Fruit fly (Drosophila melanogaster) whole organism, embryonic: ENCODE data around the gene r-cup.

Experiments used
- CG10147 ChIP-seq: fragments of 200-800 bp; sonication (Bioruptor generic); optimal IDR thresholded peaks from 2 replicates; lab custom pipeline; 2019; ENCODE audit warnings: missing biosample characterization, mild to moderate bottlenecking, missing genetic modification characterization, moderate library complexity
- CG10565 ChIP-seq: fragments of 200-800 bp; sonication (Bioruptor generic); optimal IDR thresholded peaks from 3 replicates; lab custom pipeline; 2016; ENCODE audit warnings: missing biosample characterization, mild to moderate bottlenecking, missing genetic modification characterization
- CG12769 ChIP-seq: fragments of 200-800 bp; sonication (Bioruptor generic); optimal IDR thresholded peaks from 2 replicates; lab custom pipeline; 2019; ENCODE audit warnings: missing biosample characterization, mild to moderate bottlenecking, missing genetic modification characterization, moderate library complexity
- CG13287 ChIP-seq: fragments of 200-800 bp; sonication (Bioruptor generic); IDR thresholded peaks from 2 replicates; pipeline ENCODE4 v1.3.6; 2022; ENCODE audit warnings: missing biosample characterization, missing genetic modification characterization; ENCODE audit not compliant: partially characterized antibody
- CG13894 ChIP-seq: fragments of 200-800 bp; sonication (Bioruptor generic); optimal IDR thresholded peaks from 3 replicates; lab custom pipeline; 2018; ENCODE audit warnings: missing biosample characterization, mild to moderate bottlenecking, missing genetic modification characterization, moderate library complexity
- CG14014 ChIP-seq: fragments of 200-800 bp; sonication (Bioruptor generic); IDR thresholded peaks from 2 replicates; pipeline ENCODE4 v1.3.6; 2022; ENCODE audit warnings: missing biosample characterization, missing genetic modification characterization
- CG14050 ChIP-seq: fragments of 200-800 bp; sonication (Bioruptor generic); IDR thresholded peaks from 3 replicates; pipeline ENCODE4 v1.3.6; 2022; ENCODE audit warnings: missing biosample characterization, missing genetic modification characterization
- CG15514 ChIP-seq: fragments of 200-800 bp; sonication (Bioruptor generic); optimal IDR thresholded peaks from 3 replicates; lab custom pipeline; 2017; ENCODE audit warnings: missing biosample characterization, missing genetic modification characterization, mild to moderate bottlenecking, moderate library complexity, missing genetic modification reagents
- CG17328 ChIP-seq: fragments of 200-800 bp; sonication (Bioruptor generic); IDR thresholded peaks from 2 replicates; pipeline ENCODE4 v1.3.6; 2022; ENCODE audit warnings: missing biosample characterization, missing genetic modification characterization
- CG17802 ChIP-seq: fragments of 200-800 bp; sonication (Bioruptor generic); optimal IDR thresholded peaks from 2 replicates; lab custom pipeline; 2018; ENCODE audit warnings: missing biosample characterization, mild to moderate bottlenecking, missing genetic modification characterization, moderate library complexity
- CG18599 ChIP-seq: fragments of 200-800 bp; sonication (Bioruptor generic); optimal IDR thresholded peaks from 3 replicates; lab custom pipeline; 2017; ENCODE audit warnings: missing biosample characterization, missing genetic modification characterization, mild to moderate bottlenecking, moderate library complexity, missing genetic modification reagents
- CG2199 ChIP-seq: fragments of 200-800 bp; sonication (Bioruptor generic); IDR thresholded peaks from 3 replicates; pipeline ENCODE4 v1.3.6; 2022; ENCODE audit warnings: missing biosample characterization, missing genetic modification characterization
- CG2202 ChIP-seq: fragments of 200-800 bp; sonication (Bioruptor generic); optimal IDR thresholded peaks from 2 replicates; lab custom pipeline; 2018; ENCODE audit warnings: missing biosample characterization, mild to moderate bottlenecking, missing genetic modification characterization
- CG30020 ChIP-seq: fragments of 200-800 bp; optimal IDR thresholded peaks from 2 replicates; lab custom pipeline; 2019; ENCODE audit warnings: missing biosample characterization, mild to moderate bottlenecking, missing genetic modification characterization, moderate library complexity
- CG31388 ChIP-seq: fragments of 200-800 bp; sonication (Bioruptor generic); optimal IDR thresholded peaks from 2 replicates; lab custom pipeline; 2016; ENCODE audit warnings: missing biosample characterization, missing genetic modification characterization
- CG3281 ChIP-seq: fragments of 200-800 bp; sonication (Bioruptor generic); optimal IDR thresholded peaks from 3 replicates; lab custom pipeline; 2017; ENCODE audit warnings: missing biosample characterization, mild to moderate bottlenecking, missing genetic modification characterization
- CG3726 ChIP-seq: fragments of 200-800 bp; sonication (Bioruptor generic); IDR thresholded peaks from 3 replicates; pipeline ENCODE4, ENCODE4 v1.3.6; 2022; ENCODE audit warnings: missing biosample characterization, missing genetic modification characterization
- CG3838 ChIP-seq: fragments of 200-800 bp; sonication (Bioruptor generic); optimal IDR thresholded peaks from 3 replicates; lab custom pipeline; 2016; ENCODE audit warnings: missing biosample characterization, missing genetic modification characterization
- CG6175 ChIP-seq: fragments of 200-800 bp; sonication (Bioruptor generic); IDR thresholded peaks from 3 replicates; pipeline ENCODE4 v1.3.6; 2022; ENCODE audit warnings: missing biosample characterization, missing genetic modification characterization
- CG7839 ChIP-seq: fragments of 200-800 bp; sonication (Bioruptor generic); optimal IDR thresholded peaks from 3 replicates; lab custom pipeline; 2018; ENCODE audit warnings: missing biosample characterization, mild to moderate bottlenecking, missing genetic modification characterization, moderate library complexity
- CG7963 ChIP-seq: fragments of 200-800 bp; sonication (Bioruptor generic); IDR thresholded peaks from 3 replicates; pipeline ENCODE4 v1.3.6; 2022; ENCODE audit warnings: missing biosample characterization, missing genetic modification characterization; ENCODE audit not compliant: partially characterized antibody
- CG8478 ChIP-seq: fragments of >200 bp; optimal IDR thresholded peaks from 2 replicates; lab custom pipeline; 2018
- CG8924 ChIP-seq: fragments of 200-800 bp; optimal IDR thresholded peaks from 3 replicates; lab custom pipeline; 2019; ENCODE audit warnings: missing biosample characterization, mild to moderate bottlenecking, missing genetic modification characterization, moderate library complexity
- Camta ChIP-seq: fragments of 200-800 bp; sonication (Bioruptor generic); optimal IDR thresholded peaks from 2 replicates; lab custom pipeline; 2016; ENCODE audit warnings: missing biosample characterization, missing genetic modification characterization
- Chrac-16 ChIP-seq: fragments of 200-800 bp; sonication (Bioruptor generic); optimal IDR thresholded peaks from 3 replicates; lab custom pipeline; 2016; ENCODE audit warnings: missing biosample characterization, missing genetic modification characterization
- Dbx ChIP-seq: fragments of 200-800 bp; sonication (Bioruptor generic); IDR thresholded peaks from 3 replicates; pipeline ENCODE4 v1.3.6; 2022; ENCODE audit warnings: missing biosample characterization, missing genetic modification characterization
- Eip74EF ChIP-seq, 2 experiments: fragments of 200-800 bp in 1 of 2; fragments of >200 bp in 1 of 2; sonication (Bioruptor generic) in 1 of 2; optimal IDR thresholded peaks; 2 replicates each; lab custom pipeline; 2017 to 2019; ENCODE audit warnings: missing biosample characterization in 2 of 2, missing genetic modification characterization in 2 of 2, mild to moderate bottlenecking in 1 of 2, moderate library complexity in 1 of 2
- H15 ChIP-seq: fragments of 200-800 bp; sonication (Bioruptor generic); IDR thresholded peaks from 3 replicates; pipeline ENCODE4 v1.3.6; 2022; ENCODE audit warnings: missing biosample characterization, missing genetic modification characterization
- Hr39 ChIP-seq: fragments of >200 bp; optimal IDR thresholded peaks from 2 replicates; lab custom pipeline; 2017
- Hsf ChIP-seq: fragments of 200-800 bp; sonication (Bioruptor generic); optimal IDR thresholded peaks from 3 replicates; lab custom pipeline; 2016; ENCODE audit warnings: missing biosample characterization, missing genetic modification characterization
- Med ChIP-seq: fragments of 200-800 bp; sonication (Bioruptor generic); peaks from one replicate; lab custom pipeline; 2016; ENCODE audit warnings: missing biosample characterization, missing genetic modification characterization, mild to moderate bottlenecking, inconsistent platforms, moderate library complexity
- Nf-YC ChIP-seq: fragments of 200-800 bp; optimal IDR thresholded peaks from 3 replicates; lab custom pipeline; 2019; ENCODE audit warnings: missing biosample characterization, mild to moderate bottlenecking, missing genetic modification characterization, moderate library complexity
- Pdp1 ChIP-seq, 2 experiments: fragments of 200-800 bp; sonication (Bioruptor generic); optimal IDR thresholded peaks; 3 replicates each; lab custom pipeline; 2016; ENCODE audit warnings: missing biosample characterization in 2 of 2, missing genetic modification characterization in 2 of 2, mild to moderate bottlenecking in 1 of 2, moderate library complexity in 1 of 2
- Xbp1 ChIP-seq: fragments of 200-800 bp; sonication (Bioruptor generic); optimal IDR thresholded peaks from 3 replicates; lab custom pipeline; 2016; ENCODE audit warnings: missing biosample characterization, mild to moderate bottlenecking, missing genetic modification characterization
- chif ChIP-seq, 2 experiments: fragments of 200-800 bp; sonication (Bioruptor generic); optimal IDR thresholded peaks; 3 replicates each; lab custom pipeline; 2016; ENCODE audit warnings: missing biosample characterization in 2 of 2, missing genetic modification characterization in 2 of 2
- chinmo ChIP-seq: fragments of 200-800 bp; sonication (Bioruptor generic); IDR thresholded peaks from 4 replicates; pipeline ENCODE4 v1.3.6; 2022; ENCODE audit warnings: missing biosample characterization, missing genetic modification characterization; ENCODE audit not compliant: partially characterized antibody
- crc ChIP-seq: fragments of 200-800 bp; sonication (Bioruptor generic); optimal IDR thresholded peaks from 2 replicates; lab custom pipeline; 2016; ENCODE audit warnings: missing biosample characterization, missing genetic modification characterization
- danr ChIP-seq: fragments of 200-800 bp; sonication (Bioruptor generic); IDR thresholded peaks from 2 replicates; pipeline ENCODE4 v1.3.6; 2022; ENCODE audit warnings: missing biosample characterization, missing genetic modification characterization
- eyg ChIP-seq: fragments of 200-800 bp; sonication (Bioruptor generic); optimal IDR thresholded peaks from 3 replicates; lab custom pipeline; 2016; ENCODE audit warnings: missing biosample characterization, missing genetic modification characterization
- gfzf ChIP-seq: fragments of 200-800 bp; sonication (Bioruptor generic); optimal IDR thresholded peaks from 2 replicates; lab custom pipeline; 2016; ENCODE audit warnings: missing biosample characterization, mild to moderate bottlenecking, missing genetic modification characterization, moderate library complexity
- grn ChIP-seq: fragments of 200-800 bp; sonication (Bioruptor generic); optimal IDR thresholded peaks from 3 replicates; lab custom pipeline; 2017; ENCODE audit warnings: missing biosample characterization, missing genetic modification characterization
- hb ChIP-seq: fragments of 200-800 bp; sonication (Bioruptor generic); IDR thresholded peaks from 3 replicates; pipeline ENCODE4 v1.3.6; 2022; ENCODE audit warnings: missing biosample characterization, missing genetic modification characterization; ENCODE audit not compliant: partially characterized antibody
- kah ChIP-seq: fragments of 200-800 bp; sonication (Bioruptor generic); optimal IDR thresholded peaks from 2 replicates; lab custom pipeline; 2018; ENCODE audit warnings: missing biosample characterization, mild to moderate bottlenecking, missing genetic modification characterization
- lilli ChIP-seq: fragments of 200-800 bp; sonication (Bioruptor generic); optimal IDR thresholded peaks from 3 replicates; lab custom pipeline; 2016; ENCODE audit warnings: missing biosample characterization, missing genetic modification characterization
- mirr ChIP-seq: fragments of 200-800 bp; sonication (Bioruptor generic); optimal IDR thresholded peaks from 3 replicates; lab custom pipeline; 2018; ENCODE audit warnings: missing biosample characterization, mild to moderate bottlenecking, missing genetic modification characterization
- pb ChIP-seq: fragments of 200-800 bp; sonication (Bioruptor generic); optimal IDR thresholded peaks from 3 replicates; lab custom pipeline; 2016; ENCODE audit warnings: missing biosample characterization, missing genetic modification characterization
- sna ChIP-seq: fragments of 200-800 bp; sonication (Bioruptor generic); IDR thresholded peaks from 2 replicates; pipeline ENCODE4 v1.3.6; 2022; ENCODE audit warnings: missing biosample characterization, missing genetic modification characterization; ENCODE audit not compliant: partially characterized antibody
- tup ChIP-seq: fragments of 200-800 bp; sonication (Bioruptor generic); optimal IDR thresholded peaks from 2 replicates; lab custom pipeline; 2016; ENCODE audit warnings: missing biosample characterization, mild to moderate bottlenecking, missing genetic modification characterization, moderate library complexity
- yki ChIP-seq: fragments of >200 bp; optimal IDR thresholded peaks from 3 replicates; lab custom pipeline; 2018
- zf30C ChIP-seq: fragments of 200-800 bp; sonication (Bioruptor generic); optimal IDR thresholded peaks from 3 replicates; lab custom pipeline; 2018; ENCODE audit warnings: missing biosample characterization, mild to moderate bottlenecking, missing genetic modification characterization

r-cup gene

DNA sequence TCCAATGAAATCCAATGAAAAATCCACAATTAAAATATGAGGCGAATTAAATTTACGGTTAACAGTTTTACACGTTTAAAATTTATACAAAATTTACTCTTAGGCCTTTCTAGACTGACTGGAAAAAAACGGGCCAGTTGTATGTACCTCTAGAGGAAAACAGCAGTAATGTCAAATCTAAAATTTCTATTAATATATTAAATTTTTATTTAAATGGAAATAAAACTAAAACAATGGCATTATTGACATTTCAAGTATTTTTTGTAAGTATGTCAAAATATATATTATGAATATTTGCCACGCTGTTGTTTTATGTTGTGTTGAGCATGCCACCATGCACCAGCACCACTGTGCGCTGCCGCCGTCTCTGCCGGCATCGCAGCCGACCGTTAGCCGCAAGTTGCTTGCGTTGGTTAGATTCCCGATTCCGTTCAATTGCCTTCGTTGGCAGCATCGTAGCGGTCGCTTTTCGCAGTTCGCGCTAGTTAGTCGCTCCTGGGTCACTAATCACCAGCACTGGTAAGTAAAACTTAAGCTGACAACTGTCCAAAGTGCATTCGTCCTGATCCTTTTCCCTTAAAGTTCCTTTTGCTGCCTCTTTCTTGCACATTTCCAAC is 19.3 kb upstream of the r-cup start, which contains the start of gene Cbs (continued):
- 0 out of 3 replicates have a peak, but pooled peaks have one; percentile 51 for TF ChIP-seq CG3726 (GFP tag; lab: Robert Waterston, UW)
- no peak for TF ChIP-seq CG2199 (GFP tag; lab: Robert Waterston, UW)
- TF ChIP-seq CG7839 (tag; lab: Kevin White, UChicago) = peak; percentile 83
- TF ChIP-seq Hr39 (lab: Kevin White, UChicago) = no peak
- TF ChIP-seq CG17802 (tag; lab: Kevin White, UChicago) = no peak
- TF ChIP-seq CG8924 (tag; lab: Kevin White, UChicago) = peak; percentile 67
- TF ChIP-seq Med (GFP tag; lab: Kevin White, UChicago) = peak; percentile 67
- TF ChIP-seq CG3838 (GFP tag; lab: Kevin White, UChicago) = no peak
- no peak for TF ChIP-seq kah (GFP tag; lab: Kevin White, UChicago)
- TF ChIP-seq CG8478 = no peak
- peak; percentile 71 for TF ChIP-seq CG18599 (GFP tag; lab: Kevin White, UChicago)
- peak in 1 of 2 experiments; percentile 14 for TF ChIP-seq chif (GFP tag; optimal IDR thresholded peaks at IDR 0.05; lab: Kevin White, UChicago)
- peak; percentile 50 for TF ChIP-seq Chrac-16
- no peak for TF ChIP-seq CG10565 (GFP tag; lab: Kevin White, UChicago)
- TF ChIP-seq CG17328 (GFP tag; lab: Robert Waterston, UW) = peak; percentile 50; the same call in 1 of the 2 replicates
- TF ChIP-seq CG6175 (GFP tag; lab: Robert Waterston, UW) = 0 out of 3 replicates have a peak, but pooled peaks have one; percentile 23
- peak; percentile 75 for TF ChIP-seq CG3281
- no peak for TF ChIP-seq Hsf
- TF ChIP-seq Camta = no peak
- peak; percentile 73; the same call in 2 of the 3 replicates for TF ChIP-seq CG14050
- peak; percentile 43 for TF ChIP-seq CG30020
- TF ChIP-seq Eip74EF (GFP tag; optimal IDR thresholded peaks at IDR 0.05; lab: Kevin White, UChicago) = peak in 1 of 2 experiments; percentile 27
- no peak for TF ChIP-seq CG7963 (GFP tag; lab: Robert Waterston, UW)
- no peak for TF ChIP-seq hb (GFP tag; lab: Robert Waterston, UW)
- TF ChIP-seq CG13287 (GFP tag; lab: Robert Waterston, UW) = peak; percentile 13; the same call in 1 of the 2 replicates
- peak; percentile 54 for TF ChIP-seq CG12769 (tag; lab: Kevin White, UChicago)
- peak; percentile 52 for TF ChIP-seq CG10147
- no peak for TF ChIP-seq yki
- TF ChIP-seq H15 (GFP tag; lab: Robert Waterston, UW) = 0 out of 3 replicates have a peak, but pooled peaks have one; percentile 56
- TF ChIP-seq Xbp1 = peak; percentile 69
- TF ChIP-seq lilli (GFP tag; lab: Kevin White, UChicago) = peak; percentile 51
- peak; percentile 63 for TF ChIP-seq Dbx (GFP tag; lab: Robert Waterston, UW)
- TF ChIP-seq zf30C (GFP tag; lab: Kevin White, UChicago) = no peak
- no peak for TF ChIP-seq CG31388 (GFP tag; lab: Kevin White, UChicago)
- peak; percentile 16 for TF ChIP-seq tup (GFP tag; lab: Kevin White, UChicago)
- TF ChIP-seq pb = no peak
- TF ChIP-seq eyg (GFP tag; lab: Kevin White, UChicago) = no peak

DNA sequence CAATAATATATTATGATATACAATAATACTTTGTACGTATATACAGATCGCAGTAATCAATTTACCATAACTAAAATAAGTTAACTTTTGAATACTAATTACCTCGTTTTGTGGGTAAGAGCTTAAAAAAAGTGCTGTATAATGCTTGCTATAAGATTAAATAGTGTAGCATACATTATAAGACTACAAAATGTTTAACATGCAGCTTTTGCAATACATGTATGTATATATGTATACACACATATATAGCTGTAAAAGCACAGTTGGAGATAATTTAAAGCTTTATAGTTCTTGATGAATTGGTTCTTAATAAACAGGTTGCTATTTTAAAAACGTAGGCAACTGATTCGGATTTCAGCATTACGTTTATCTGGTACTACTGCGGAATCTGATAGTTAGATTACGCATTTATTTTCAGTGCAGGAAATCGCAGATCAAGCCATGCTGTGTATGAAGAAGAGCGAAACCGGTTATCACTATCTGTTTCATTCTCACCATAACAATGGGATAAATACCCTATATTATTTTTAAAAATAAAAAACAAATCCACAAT is 18.7 kb upstream of the r-cup start:
- TF ChIP-seq mirr (GFP tag; lab: Kevin White, UChicago) (peak; percentile 4), CG13894 (tag; lab: Kevin White, UChicago) (peak; percentile 32), CG12769 (tag; lab: Kevin White, UChicago) (peak; percentile 37), grn (GFP tag; lab: Kevin White, UChicago) (peak; percentile 33), chinmo (GFP tag; lab: Robert Waterston, UW) (0 out of 4 replicates have a peak, but pooled peaks have one; percentile 49), CG10565 (GFP tag; lab: Kevin White, UChicago) (no peak), CG2202 (no peak), CG31388 (GFP tag; lab: Kevin White, UChicago) (no peak), crc (GFP tag; lab: Kevin White, UChicago) (no peak), CG14014 (peak; percentile 9; the same call in 1 of the 2 replicates), CG15514 (GFP tag; lab: Kevin White, UChicago) (peak; percentile 97), gfzf (GFP tag; lab: Kevin White, UChicago) (peak; percentile 37), sna (GFP tag; lab: Robert Waterston, UW) (no peak), Pdp1 (GFP tag; optimal IDR thresholded peaks at IDR 0.05; lab: Kevin White, UChicago) (peak in 1 of 2 experiments; percentile 2), danr (GFP tag; lab: Robert Waterston, UW) (no peak), Nf-YC (tag; lab: Kevin White, UChicago) (no peak)
